Worm (Caenorhabditis elegans) whole organism, L4/young adult: ENCODE data around the gene lgc-49.

Source experiments
- W03F9.2 ChIP-seq: fragments of 150-350 bp; optimal IDR thresholded peaks from 2 replicates; lab custom pipeline; 2014; ENCODE audit warnings: missing biosample characterization, missing genetic modification characterization
- dao-5 ChIP-seq: sonication (generic microtip); optimal IDR thresholded peaks from 2 replicates; lab custom pipeline; 2016; ENCODE audit warnings: missing genotype, missing genetic modification characterization, moderate library complexity, missing compliant biosample characterization
- him-1 ChIP-seq: sonication (generic microtip); optimal IDR thresholded peaks from 2 replicates; lab custom pipeline; 2016; ENCODE audit warnings: missing genotype, missing genetic modification reagents, missing genetic modification characterization, missing compliant biosample characterization

DNA sequence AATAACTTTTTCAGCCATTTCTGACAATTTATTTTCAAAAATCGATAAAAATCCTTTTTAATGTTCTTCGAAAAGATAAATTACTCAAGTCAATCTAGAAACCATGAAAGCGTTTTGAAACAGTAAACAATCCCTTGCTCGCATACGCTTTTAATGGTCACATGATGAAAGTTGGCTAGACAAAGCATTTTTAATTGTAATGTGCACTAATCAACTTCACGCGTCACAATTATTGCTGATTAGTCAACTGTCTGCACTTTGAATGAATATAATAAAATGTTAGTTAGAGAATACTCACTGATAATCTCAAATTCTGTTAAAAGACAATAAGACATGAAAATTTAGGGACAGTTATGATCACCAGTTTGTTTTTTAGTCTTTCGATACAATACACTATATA, 34.5 kb upstream of the lgc-49 start:
- TF ChIP-seq dao-5 (tag; lab: Kevin White, UChicago) (no peak), W03F9.2 (tag; lab: Kevin White, UChicago) (no peak), him-1 (tag; lab: Kevin White, UChicago) (no peak)
